Fruit fly (Drosophila melanogaster) S2 (cell line): ENCODE results near the gene CG10959.

Experiments used
- CG8478 ChIP-seq: fragments of >200 bp; optimal IDR thresholded peaks from 2 replicates; lab custom pipeline; 2018
- CTCF ChIP-seq, 2 experiments: fragments of >200 bp; optimal IDR thresholded peaks; 2 replicates each; lab custom pipeline; 2018

DNA sequence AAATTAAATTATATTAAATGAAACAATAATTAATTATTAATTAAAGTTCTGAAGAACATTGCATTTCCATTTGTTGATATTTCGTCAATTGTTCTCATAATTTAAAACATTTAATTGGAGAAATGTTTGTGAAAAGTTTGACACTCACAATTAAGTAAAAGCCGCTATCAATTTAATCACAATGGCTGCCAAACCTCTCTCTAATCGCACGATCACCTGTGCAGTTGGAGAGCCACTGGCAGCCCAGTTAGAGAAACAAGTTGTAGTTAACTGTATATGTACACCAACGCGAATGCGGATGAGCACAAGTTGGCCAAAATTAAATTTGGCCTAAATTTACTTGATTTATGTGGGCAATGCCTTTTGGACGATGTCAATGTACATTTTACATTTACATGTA is 43.6 kb downstream of the CG10959 start:
- TF ChIP-seq CTCF (optimal IDR thresholded peaks at IDR 0.05; lab: Kevin White, UChicago) = peak in 1 of 2 experiments; percentile 12
- TF ChIP-seq CG8478 (lab: Kevin White, UChicago) = no peak
